Worm (Caenorhabditis elegans) whole organism, L2 larva: ENCODE results near the gene F13H10.8.

Source experiments
- C34F6.9 ChIP-seq: fragments of 150-350 bp; optimal IDR thresholded peaks from 2 replicates; lab custom pipeline; 2014; ENCODE audit warnings: missing biosample characterization, missing genetic modification characterization
- F13H6.1 ChIP-seq: sonication (generic microtip); optimal IDR thresholded peaks from 2 replicates; lab custom pipeline; 2016; ENCODE audit warnings: missing genetic modification characterization, missing compliant biosample characterization
- R02D3.7 ChIP-seq: fragments of 150-350 bp; optimal IDR thresholded peaks from 2 replicates; lab custom pipeline; 2014; ENCODE audit warnings: missing biosample characterization, missing genetic modification characterization
- Y55F3AM.14 ChIP-seq: fragments of 200-800 bp; sonication (Bioruptor generic); optimal IDR thresholded peaks from 2 replicates; lab custom pipeline; 2018; ENCODE audit warnings: mild to moderate bottlenecking, missing genetic modification characterization, missing compliant biosample characterization
- ZK546.5 ChIP-seq: sonication (generic microtip); optimal IDR thresholded peaks from 2 replicates; lab custom pipeline; 2017; ENCODE audit warnings: missing biosample characterization, missing genetic modification characterization
- blmp-1 ChIP-seq: sonication (generic microtip); optimal IDR thresholded peaks from 2 replicates; lab custom pipeline; 2017; ENCODE audit warnings: missing genetic modification characterization, mild to moderate bottlenecking, missing compliant biosample characterization, antibody characterized with exemption, moderate library complexity; ENCODE audit not compliant: insufficient read depth
- crh-2 ChIP-seq: sonication (generic microtip); optimal IDR thresholded peaks from 2 replicates; lab custom pipeline; 2017; ENCODE audit warnings: missing biosample characterization, missing genetic modification characterization
- dmd-4 ChIP-seq: sonication (generic microtip); optimal IDR thresholded peaks from 2 replicates; lab custom pipeline; 2017; ENCODE audit warnings: missing biosample characterization, missing genetic modification characterization
- egl-27 ChIP-seq: sonication (generic microtip); optimal IDR thresholded peaks from 3 replicates; lab custom pipeline; 2017; ENCODE audit warnings: missing biosample characterization, missing genetic modification reagents, missing genetic modification characterization
- elt-1 ChIP-seq: fragments of 150-350 bp; optimal IDR thresholded peaks from 2 replicates; lab custom pipeline; 2014; ENCODE audit warnings: missing biosample characterization, missing genetic modification characterization
- elt-3 ChIP-seq: sonication (generic microtip); optimal IDR thresholded peaks from 2 replicates; lab custom pipeline; 2017; ENCODE audit warnings: missing biosample characterization, missing genetic modification characterization
- fos-1 ChIP-seq: fragments of 150-350 bp; optimal IDR thresholded peaks from 2 replicates; lab custom pipeline; 2014; ENCODE audit warnings: missing biosample characterization, missing genetic modification characterization
- gmeb-1 ChIP-seq: fragments of 150-350 bp; optimal IDR thresholded peaks from 2 replicates; lab custom pipeline; 2014; ENCODE audit warnings: missing biosample characterization, missing genetic modification characterization
- lin-11 ChIP-seq: fragments of 150-350 bp; sonication (generic microtip); optimal IDR thresholded peaks from 2 replicates; lab custom pipeline; 2014; ENCODE audit warnings: missing biosample characterization, missing genetic modification characterization, inconsistent platforms, mixed read lengths
- lin-13 ChIP-seq: fragments of 150-350 bp; optimal IDR thresholded peaks from 2 replicates; lab custom pipeline; 2014; ENCODE audit warnings: missing biosample characterization, missing genetic modification reagents, missing genetic modification characterization
- lsy-2 ChIP-seq, 2 experiments: fragments of 150-350 bp in 1 of 2; sonication (generic microtip) in 1 of 2; optimal IDR thresholded peaks; 2 replicates each; lab custom pipeline; 2014 to 2017; ENCODE audit warnings: missing biosample characterization in 2 of 2, missing genetic modification characterization in 2 of 2
- mbf-1 ChIP-seq: sonication (generic microtip); optimal IDR thresholded peaks from 2 replicates; lab custom pipeline; 2017; ENCODE audit warnings: missing biosample characterization, missing genetic modification characterization
- mdl-1 ChIP-seq, 2 experiments: fragments of 150-350 bp in 1 of 2; sonication (generic microtip) in 1 of 2; optimal IDR thresholded peaks; 2 replicates each; lab custom pipeline; 2017; ENCODE audit warnings: missing biosample characterization in 2 of 2, missing genetic modification characterization in 2 of 2
- nhr-10 ChIP-seq: sonication (generic microtip); optimal IDR thresholded peaks from 2 replicates; lab custom pipeline; 2017; ENCODE audit warnings: missing biosample characterization, missing genetic modification characterization
- nhr-129 ChIP-seq: fragments of 150-350 bp; optimal IDR thresholded peaks from 2 replicates; lab custom pipeline; 2014; ENCODE audit warnings: missing biosample characterization, missing genetic modification characterization
- nhr-21 ChIP-seq: fragments of 150-350 bp; optimal IDR thresholded peaks from 2 replicates; lab custom pipeline; 2014; ENCODE audit warnings: missing biosample characterization, missing genetic modification characterization
- nhr-237 ChIP-seq: fragments of 150-350 bp; optimal IDR thresholded peaks from 2 replicates; lab custom pipeline; 2014; ENCODE audit warnings: missing biosample characterization, missing genetic modification characterization
- nhr-25 ChIP-seq: fragments of 150-350 bp; sonication (generic microtip); optimal IDR thresholded peaks from 3 replicates; lab custom pipeline; 2014; ENCODE audit warnings: missing biosample characterization, missing genetic modification characterization
- nhr-6 ChIP-seq: fragments of 150-350 bp; optimal IDR thresholded peaks from 2 replicates; lab custom pipeline; 2014; ENCODE audit warnings: missing biosample characterization, missing genetic modification characterization
- peb-1 ChIP-seq: fragments of 150-350 bp; optimal IDR thresholded peaks from 2 replicates; lab custom pipeline; 2014; ENCODE audit warnings: missing biosample characterization, missing genetic modification characterization
- skn-1 ChIP-seq: sonication (generic microtip); optimal IDR thresholded peaks from 2 replicates; lab custom pipeline; 2017; ENCODE audit warnings: missing biosample characterization, missing genetic modification characterization
- sma-3 ChIP-seq: sonication (generic microtip); optimal IDR thresholded peaks from 2 replicates; lab custom pipeline; 2016; ENCODE audit warnings: missing genetic modification reagents, missing genetic modification characterization, missing compliant biosample characterization
- sma-9 ChIP-seq, 2 experiments: fragments of 150-350 bp in 1 of 2; sonication (generic microtip) in 1 of 2; optimal IDR thresholded peaks; 2 replicates each; lab custom pipeline; 2014 to 2016; ENCODE audit warnings: missing genetic modification characterization in 2 of 2, mild to moderate bottlenecking in 1 of 2, missing biosample characterization in 1 of 2, missing compliant biosample characterization in 1 of 2, missing genetic modification reagents in 1 of 2, moderate library complexity in 1 of 2
- snpc-4 ChIP-seq: fragments of 150-350 bp; optimal IDR thresholded peaks from 2 replicates; lab custom pipeline; 2014; ENCODE audit warnings: missing biosample characterization, missing genetic modification characterization
- unc-55 ChIP-seq: fragments of 150-350 bp; sonication (generic microtip); optimal IDR thresholded peaks from 3 replicates; lab custom pipeline; 2014; ENCODE audit warnings: missing biosample characterization, missing genetic modification reagents, missing genetic modification characterization
- zag-1 ChIP-seq: fragments of 150-350 bp; optimal IDR thresholded peaks from 2 replicates; lab custom pipeline; 2014; ENCODE audit warnings: missing biosample characterization, missing genetic modification characterization
- ztf-1 ChIP-seq: fragments of 200-800 bp; sonication (Bioruptor generic); conservative IDR thresholded peaks from 2 replicates; pipeline ENCODE4 v1.3.6; 2022; ENCODE audit warnings: missing genetic modification characterization, missing compliant biosample characterization

The F13H10.8 gene

ce11 chrIV:10975968-10976367 is 44.3 kb upstream of the F13H10.8 start:
- TF ChIP-seq egl-27 (tag; lab: Kevin White, UChicago) (peak; percentile 46), skn-1 (tag; lab: Kevin White, UChicago) (no peak), mdl-1 (tag; optimal IDR thresholded peaks at IDR 0.05; lab: Kevin White, UChicago) (peak in 1 of 2 experiments; percentile 14), nhr-10 (tag; lab: Kevin White, UChicago) (no peak), mbf-1 (tag; lab: Kevin White, UChicago) (no peak), dmd-4 (no peak), fos-1 (tag; lab: Kevin White, UChicago) (peak; percentile 54), nhr-25 (tag; lab: Kevin White, UChicago) (peak; percentile 87), elt-3 (tag; lab: Kevin White, UChicago) (no peak), sma-3 (GFP tag; lab: Kevin White, UChicago) (peak; percentile 91), gmeb-1 (tag; lab: Kevin White, UChicago) (peak; percentile 33), nhr-129 (tag; lab: Kevin White, UChicago) (peak; percentile 50), F13H6.1 (tag; lab: Kevin White, UChicago) (peak; percentile 21), snpc-4 (tag; lab: Kevin White, UChicago) (no peak), nhr-237 (tag; lab: Kevin White, UChicago) (no peak), nhr-6 (tag; lab: Kevin White, UChicago) (peak; percentile 59), blmp-1 (tag; lab: Kevin White, UChicago) (peak; percentile 85), peb-1 (tag; lab: Kevin White, UChicago) (no peak), sma-9 (GFP tag; optimal IDR thresholded peaks at IDR 0.05; lab: Kevin White, UChicago) (peak; percentile 88), sma-9 (tag; optimal IDR thresholded peaks at IDR 0.05; lab: Kevin White, UChicago) (no peak), Y55F3AM.14 (peak; percentile 35), lsy-2 (tag; optimal IDR thresholded peaks at IDR 0.05; lab: Kevin White, UChicago) (peak in 1 of 2 experiments; percentile 50), crh-2 (peak; percentile 48), ztf-1 (GFP tag; lab: Robert Waterston, UW) (no peak), nhr-21 (tag; lab: Kevin White, UChicago) (peak; percentile 75), elt-1 (no peak)

- TF ChIP-seq egl-27 (tag; lab: Kevin White, UChicago) (no peak), skn-1 (tag; lab: Kevin White, UChicago) (no peak), lin-13 (GFP tag; lab: Kevin White, UChicago) (no peak), gmeb-1 (tag; lab: Kevin White, UChicago) (no peak), ztf-1 (GFP tag; lab: Robert Waterston, UW) (no peak), nhr-25 (tag; lab: Kevin White, UChicago) (peak; percentile 85)
These were observed 41.7 kb upstream of the F13H10.8 start for ce11 chrIV:10978641-10979040.

- TF ChIP-seq unc-55 (peak; percentile 13), zag-1 (no peak), C34F6.9 (tag; lab: Kevin White, UChicago) (peak; percentile 49), nhr-129 (tag; lab: Kevin White, UChicago) (peak; percentile 66), lin-13 (GFP tag; lab: Kevin White, UChicago) (no peak), lsy-2 (tag; optimal IDR thresholded peaks at IDR 0.05; lab: Kevin White, UChicago) (peak in 1 of 2 experiments; percentile 59), F13H6.1 (tag; lab: Kevin White, UChicago) (peak; percentile 75), R02D3.7 (tag; lab: Kevin White, UChicago) (no peak), sma-9 (GFP tag; optimal IDR thresholded peaks at IDR 0.05; lab: Kevin White, UChicago) (peak; percentile 16), sma-9 (tag; optimal IDR thresholded peaks at IDR 0.05; lab: Kevin White, UChicago) (no peak), fos-1 (tag; lab: Kevin White, UChicago) (no peak), lin-11 (tag; lab: Kevin White, UChicago) (no peak), elt-1 (no peak)
These were observed 40.6 kb upstream of the F13H10.8 start for ce11 chrIV:10979689-10980088.

- peak; percentile 24 for TF ChIP-seq nhr-25 (tag; lab: Kevin White, UChicago)
- TF ChIP-seq mbf-1 (tag; lab: Kevin White, UChicago) = no peak
These were observed 39.7 kb upstream of the F13H10.8 start for ce11 chrIV:10980628-10981027.

- TF ChIP-seq ZK546.5 (tag; lab: Kevin White, UChicago) (no peak), egl-27 (tag; lab: Kevin White, UChicago) (no peak), nhr-6 (tag; lab: Kevin White, UChicago) (no peak)
- TF ChIP-seq, all 48 proteins: peak for 0
These were observed 38.6 kb upstream of the F13H10.8 start, which contains the start of gene Y43E12A.2 for ce11 chrIV:10981761-10982160. Gene Y43E12A.2 (plus strand): TSS chrIV:10982061.
